Worm (Caenorhabditis elegans) whole organism, L4 larva: ENCODE results near the gene hphd-1.
A peak's percentile ranks its signal among the peaks of the same experiment; 100 is the strongest.

ENCODE experiments used
- F10B5.3 ChIP-seq: sonication (generic microtip); optimal IDR thresholded peaks from 2 replicates; lab custom pipeline; 2016; ENCODE audit warnings: mild to moderate bottlenecking, missing genetic modification characterization, missing compliant biosample characterization
- F49E8.2 ChIP-seq: sonication (generic microtip); optimal IDR thresholded peaks from 2 replicates; lab custom pipeline; 2016; ENCODE audit warnings: missing compliant biosample characterization, mild to moderate bottlenecking, missing genetic modification characterization, borderline replicate concordance
- T20F7.1 ChIP-seq: fragments of 200-800 bp; sonication (Bioruptor generic); optimal IDR thresholded peaks from 2 replicates; lab custom pipeline; 2018; ENCODE audit warnings: mild to moderate bottlenecking, missing genetic modification characterization, missing compliant biosample characterization
- Y105C5A.15 ChIP-seq: fragments of 200-800 bp; sonication (Bioruptor generic); IDR thresholded peaks from 2 replicates; pipeline ENCODE4 v1.3.6; 2022; ENCODE audit warnings: missing genetic modification characterization, missing compliant biosample characterization
- Y75B8A.6 ChIP-seq: fragments of 200-800 bp; sonication (Bioruptor generic); IDR thresholded peaks from 2 replicates; pipeline ENCODE4 v1.3.6; 2022; ENCODE audit warnings: missing genetic modification reagents, missing genetic modification characterization, missing compliant biosample characterization
- ZK337.2 ChIP-seq: fragments of 200-800 bp; sonication (Bioruptor generic); IDR thresholded peaks from 2 replicates; pipeline ENCODE4 v1.3.6; 2022; ENCODE audit warnings: missing genetic modification reagents, missing genetic modification characterization, missing compliant biosample characterization
- aly-2 ChIP-seq: sonication (generic microtip); optimal IDR thresholded peaks from 2 replicates; lab custom pipeline; 2018; ENCODE audit warnings: missing biosample characterization, missing genetic modification characterization
- arid-1 ChIP-seq: fragments of 200-800 bp; sonication (Bioruptor generic); conservative IDR thresholded peaks from 2 replicates; pipeline ENCODE4 v1.3.6; 2022; ENCODE audit warnings: missing genetic modification reagents, missing genetic modification characterization, missing compliant biosample characterization
- ceh-20 ChIP-seq: fragments of 200-800 bp; sonication (Bioruptor generic); IDR thresholded peaks from 2 replicates; pipeline ENCODE4 v1.3.6; 2022; ENCODE audit warnings: missing genetic modification reagents, missing genetic modification characterization, missing compliant biosample characterization
- ceh-28 ChIP-seq: fragments of 150-350 bp; optimal IDR thresholded peaks from 2 replicates; lab custom pipeline; 2014; ENCODE audit warnings: missing biosample characterization, missing genetic modification reagents, missing genetic modification characterization
- ceh-62 ChIP-seq: sonication (generic microtip); optimal IDR thresholded peaks from 2 replicates; lab custom pipeline; 2017; ENCODE audit warnings: missing biosample characterization, missing genetic modification characterization
- cey-2 ChIP-seq: sonication (generic microtip); optimal IDR thresholded peaks from 3 replicates; lab custom pipeline; 2017; ENCODE audit warnings: missing genetic modification characterization, mild to moderate bottlenecking, missing compliant biosample characterization, antibody characterized with exemption, borderline replicate concordance; ENCODE audit not compliant: insufficient read depth
- daf-12 ChIP-seq: fragments of 150-350 bp; optimal IDR thresholded peaks from 2 replicates; lab custom pipeline; 2014; ENCODE audit warnings: missing biosample characterization, missing genetic modification reagents, missing genetic modification characterization
- daf-8 ChIP-seq: fragments of 200-800 bp; sonication (Bioruptor generic); IDR thresholded peaks from 2 replicates; pipeline ENCODE4 v1.3.6; 2022; ENCODE audit warnings: missing genetic modification characterization, missing compliant biosample characterization
- dmd-9 ChIP-seq: fragments of 200-800 bp; sonication (Bioruptor generic); IDR thresholded peaks from 2 replicates; pipeline ENCODE4 v1.3.6; 2022; ENCODE audit warnings: missing genetic modification reagents, missing genetic modification characterization, missing compliant biosample characterization
- dve-1 ChIP-seq: sonication (generic microtip); optimal IDR thresholded peaks from 2 replicates; lab custom pipeline; 2017; ENCODE audit warnings: antibody characterized with exemption, mild to moderate bottlenecking, missing genetic modification characterization, missing compliant biosample characterization; ENCODE audit not compliant: insufficient read depth
- egl-43 ChIP-seq: fragments of 200-800 bp; sonication (Bioruptor generic); IDR thresholded peaks from 2 replicates; pipeline ENCODE4 v1.3.6; 2022; ENCODE audit warnings: missing genetic modification reagents, missing genetic modification characterization, missing compliant biosample characterization
- fos-1 ChIP-seq: fragments of 150-350 bp; optimal IDR thresholded peaks from 2 replicates; lab custom pipeline; 2014; ENCODE audit warnings: missing biosample characterization, missing genetic modification characterization
- gei-8 ChIP-seq: fragments of 200-800 bp; sonication (Bioruptor generic); optimal IDR thresholded peaks from 2 replicates; lab custom pipeline; 2018; ENCODE audit warnings: mild to moderate bottlenecking, missing genetic modification characterization, missing compliant biosample characterization
- hif-1 ChIP-seq, 2 experiments: sonication (generic microtip); optimal IDR thresholded peaks; 2 replicates each; lab custom pipeline; 2016 to 2017; ENCODE audit warnings: missing compliant biosample characterization in 2 of 2, missing genetic modification characterization in 2 of 2, missing genetic modification reagents in 2 of 2, missing genotype in 2 of 2, mild to moderate bottlenecking in 1 of 2
- hlh-30 ChIP-seq: sonication (generic microtip); optimal IDR thresholded peaks from 2 replicates; lab custom pipeline; 2017; ENCODE audit warnings: antibody characterized with exemption, mild to moderate bottlenecking, missing genetic modification characterization, missing compliant biosample characterization; ENCODE audit not compliant: insufficient read depth
- lim-7 ChIP-seq: fragments of 200-800 bp; sonication (Bioruptor generic); IDR thresholded peaks from 2 replicates; pipeline ENCODE4 v1.3.6; 2022; ENCODE audit warnings: missing genetic modification characterization, missing compliant biosample characterization
- lin-15B ChIP-seq: fragments of 150-350 bp; sonication (generic microtip); optimal IDR thresholded peaks from 3 replicates; lab custom pipeline; 2014; ENCODE audit warnings: missing biosample characterization, missing genetic modification characterization
- lin-29 ChIP-seq: fragments of 200-800 bp; sonication (Bioruptor generic); IDR thresholded peaks from 2 replicates; pipeline ENCODE4 v1.3.6; 2022; ENCODE audit warnings: missing genetic modification reagents, missing genetic modification characterization, missing compliant biosample characterization
- lin-39 ChIP-seq: fragments of 150-350 bp; optimal IDR thresholded peaks from 2 replicates; lab custom pipeline; 2014; ENCODE audit warnings: missing biosample characterization, missing genetic modification reagents, missing genetic modification characterization
- mdl-1 ChIP-seq, 2 experiments: fragments of 150-350 bp in 1 of 2; sonication (generic microtip) in 1 of 2; optimal IDR thresholded peaks; 2 replicates each; lab custom pipeline; 2014 to 2017; ENCODE audit warnings: missing biosample characterization in 2 of 2, missing genetic modification characterization in 2 of 2
- mdt-29 ChIP-seq: fragments of 200-800 bp; sonication (Bioruptor generic); IDR thresholded peaks from 2 replicates; pipeline ENCODE4 v1.3.6; 2022; ENCODE audit warnings: missing genetic modification reagents, missing genetic modification characterization, missing compliant biosample characterization
- mes-2 ChIP-seq: sonication (generic microtip); optimal IDR thresholded peaks from 2 replicates; lab custom pipeline; 2016; ENCODE audit warnings: missing genotype, mild to moderate bottlenecking, missing genetic modification characterization, missing compliant biosample characterization; ENCODE audit not compliant: poor library complexity, severe bottlenecking
- mxl-3 ChIP-seq: fragments of 200-800 bp; sonication (Bioruptor generic); optimal IDR thresholded peaks from 2 replicates; lab custom pipeline; 2018; ENCODE audit warnings: mild to moderate bottlenecking, missing genetic modification characterization, missing compliant biosample characterization
- nhr-10 ChIP-seq: fragments of 150-350 bp; optimal IDR thresholded peaks from 2 replicates; lab custom pipeline; 2014; ENCODE audit warnings: missing biosample characterization, missing genetic modification characterization
- nhr-102 ChIP-seq: sonication (generic microtip); optimal IDR thresholded peaks from 2 replicates; lab custom pipeline; 2016; ENCODE audit warnings: mild to moderate bottlenecking, missing genetic modification characterization, moderate library complexity, missing compliant biosample characterization
- nhr-11 ChIP-seq: fragments of 150-350 bp; optimal IDR thresholded peaks from 2 replicates; lab custom pipeline; 2014; ENCODE audit warnings: missing biosample characterization, missing genetic modification characterization
- nhr-111 ChIP-seq: fragments of 200-800 bp; sonication (Bioruptor generic); optimal IDR thresholded peaks from 2 replicates; lab custom pipeline; 2018; ENCODE audit warnings: mild to moderate bottlenecking, missing genetic modification characterization, missing compliant biosample characterization
- nhr-25 ChIP-seq: sonication (generic microtip); optimal IDR thresholded peaks from 2 replicates; lab custom pipeline; 2017; ENCODE audit warnings: missing genetic modification characterization, mild to moderate bottlenecking, missing compliant biosample characterization, antibody characterized with exemption, moderate library complexity, borderline replicate concordance; ENCODE audit not compliant: insufficient read depth
- nhr-42 ChIP-seq: fragments of 200-800 bp; sonication (Bioruptor generic); IDR thresholded peaks from 2 replicates; pipeline ENCODE4 v1.3.6; 2022; ENCODE audit warnings: missing genetic modification characterization, missing compliant biosample characterization
- nhr-6 ChIP-seq: fragments of 150-350 bp; optimal IDR thresholded peaks from 2 replicates; lab custom pipeline; 2014; ENCODE audit warnings: missing biosample characterization, missing genetic modification characterization
- nhr-77 ChIP-seq: fragments of 150-350 bp; optimal IDR thresholded peaks from 2 replicates; lab custom pipeline; 2014; ENCODE audit warnings: missing biosample characterization, missing genetic modification characterization
- php-3 ChIP-seq: fragments of 200-800 bp; sonication (Bioruptor generic); IDR thresholded peaks from 2 replicates; pipeline ENCODE4 v1.3.6; 2022; ENCODE audit warnings: missing genetic modification reagents, missing genetic modification characterization, missing compliant biosample characterization
- pqm-1 ChIP-seq: sonication (generic microtip); optimal IDR thresholded peaks from 2 replicates; lab custom pipeline; 2017; ENCODE audit warnings: missing biosample characterization, missing genetic modification characterization
- rbr-2 ChIP-seq: sonication (generic microtip); optimal IDR thresholded peaks from 2 replicates; lab custom pipeline; 2016; ENCODE audit warnings: missing genotype, missing genetic modification characterization, missing compliant biosample characterization
- skn-1 ChIP-seq: fragments of 150-350 bp; optimal IDR thresholded peaks from 2 replicates; lab custom pipeline; 2014; ENCODE audit warnings: missing biosample characterization, missing genetic modification characterization
- snpc-4 ChIP-seq: fragments of 150-350 bp; optimal IDR thresholded peaks from 2 replicates; lab custom pipeline; 2014; ENCODE audit warnings: missing biosample characterization, missing genetic modification characterization
- tag-97 ChIP-seq: fragments of 200-800 bp; sonication (Bioruptor generic); IDR thresholded peaks from 2 replicates; pipeline ENCODE4 v1.3.6; 2022; ENCODE audit warnings: missing genetic modification characterization, missing compliant biosample characterization
- unc-39 ChIP-seq: sonication (generic microtip); optimal IDR thresholded peaks from 2 replicates; lab custom pipeline; 2017; ENCODE audit warnings: missing biosample characterization, missing genetic modification characterization
- unc-62 ChIP-seq, 3 experiments: fragments of 150-350 bp in 1 of 3; sonication (generic microtip); optimal IDR thresholded peaks in 2 of 3; peaks in 1 of 3; 1 replicate in 1 of 3; 2 replicates in 2 of 3; lab custom pipeline; 2014 to 2017; ENCODE audit warnings: missing biosample characterization in 3 of 3, missing genetic modification characterization in 3 of 3, missing genetic modification reagents in 3 of 3, missing genotype in 1 of 3
- vab-7 ChIP-seq: fragments of 200-800 bp; sonication (Bioruptor generic); IDR thresholded peaks from 2 replicates; pipeline ENCODE4 v1.3.6; 2022; ENCODE audit warnings: missing genetic modification reagents, missing genetic modification characterization, missing compliant biosample characterization
- zag-1 ChIP-seq: fragments of 150-350 bp; optimal IDR thresholded peaks from 2 replicates; lab custom pipeline; 2014; ENCODE audit warnings: missing biosample characterization, missing genetic modification characterization
- zfp-3 ChIP-seq: fragments of 200-800 bp; sonication (Bioruptor generic); conservative IDR thresholded peaks from 2 replicates; pipeline ENCODE4 v1.3.6; 2022; ENCODE audit warnings: missing genetic modification reagents, missing genetic modification characterization, missing compliant biosample characterization
- zip-11 ChIP-seq: fragments of 200-800 bp; sonication (Bioruptor generic); IDR thresholded peaks from 2 replicates; pipeline ENCODE4 v1.3.6; 2022; ENCODE audit warnings: missing genetic modification characterization, missing compliant biosample characterization
- ztf-11 ChIP-seq: fragments of 150-350 bp; optimal IDR thresholded peaks from 2 replicates; lab custom pipeline; 2014; ENCODE audit warnings: missing biosample characterization, missing genetic modification characterization
- ztf-7 ChIP-seq: fragments of 150-350 bp; optimal IDR thresholded peaks from 2 replicates; lab custom pipeline; 2014; ENCODE audit warnings: missing biosample characterization, missing genetic modification characterization

hphd-1 gene

DNA sequence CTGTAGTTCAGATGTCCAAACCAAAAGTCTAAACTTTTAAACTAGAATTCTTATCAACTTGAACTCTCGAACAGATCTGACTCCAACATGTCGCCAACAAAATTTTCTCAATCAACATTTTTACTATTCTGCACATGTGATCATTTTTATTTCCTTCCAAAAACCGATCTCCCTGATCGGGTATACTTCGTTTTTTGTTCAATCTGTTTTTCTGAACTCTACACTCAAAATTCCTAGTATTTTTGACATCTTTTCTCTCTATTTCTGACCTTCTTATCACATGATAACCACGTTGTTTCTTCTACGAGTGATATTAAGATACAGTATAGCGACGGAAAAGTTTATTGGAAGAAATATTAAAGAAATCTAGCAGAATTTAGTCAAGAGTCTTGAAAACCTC, 9.9 kb upstream of the hphd-1 start (continued):
- TF ChIP-seq mes-2, result no peak
- TF ChIP-seq mxl-3 (GFP tag; lab: Kevin White, UChicago), result peak; percentile 84
- TF ChIP-seq skn-1 (tag; lab: Kevin White, UChicago), result no peak
- no peak for TF ChIP-seq ZK337.2 (GFP tag; lab: Robert Waterston, UW)
- no peak for TF ChIP-seq nhr-10 (tag; lab: Kevin White, UChicago)
- TF ChIP-seq Y105C5A.15 (GFP tag; lab: Robert Waterston, UW), result no peak
- no peak for TF ChIP-seq fos-1
- peak; percentile 67 for TF ChIP-seq nhr-77 (tag; lab: Kevin White, UChicago)
- no peak for TF ChIP-seq hif-1 (tag; optimal IDR thresholded peaks at IDR 0.05; lab: Kevin White, UChicago)
- TF ChIP-seq ztf-11 (tag; lab: Kevin White, UChicago), result no peak
- no peak for TF ChIP-seq cey-2 (tag; lab: Kevin White, UChicago)
- no peak for TF ChIP-seq nhr-111
- no peak for TF ChIP-seq ztf-7 (tag; lab: Kevin White, UChicago)
- no peak for TF ChIP-seq lin-29 (GFP tag; lab: Robert Waterston, UW)
- TF ChIP-seq mdl-1 (tag; optimal IDR thresholded peaks at IDR 0.05; lab: Kevin White, UChicago), result peak in 1 of 2 experiments; percentile 63
- no peak for TF ChIP-seq egl-43 (GFP tag; lab: Robert Waterston, UW)
- TF ChIP-seq nhr-6 (tag; lab: Kevin White, UChicago), result no peak
- TF ChIP-seq F10B5.3 (tag; lab: Kevin White, UChicago), result no peak
- TF ChIP-seq php-3 (GFP tag; lab: Robert Waterston, UW), result 0 out of 2 replicates have a peak, but pooled peaks have one; percentile 29
- no peak for TF ChIP-seq ceh-20 (GFP tag; lab: Robert Waterston, UW)
- no peak for TF ChIP-seq mdt-29 (GFP tag; lab: Robert Waterston, UW)
- no peak for TF ChIP-seq Y75B8A.6 (GFP tag; lab: Robert Waterston, UW)
- no peak for TF ChIP-seq nhr-25 (tag; lab: Kevin White, UChicago)
- peak; percentile 74 for TF ChIP-seq hlh-30 (tag; lab: Kevin White, UChicago)
- no peak for TF ChIP-seq zip-11 (GFP tag; lab: Robert Waterston, UW)
- TF ChIP-seq zfp-3, result no peak
- no peak for TF ChIP-seq snpc-4 (tag; lab: Kevin White, UChicago)
- TF ChIP-seq nhr-42 (GFP tag; lab: Robert Waterston, UW), result no peak
- no peak for TF ChIP-seq lin-39 (tag; lab: Kevin White, UChicago)
- TF ChIP-seq T20F7.1 (GFP tag; lab: Kevin White, UChicago), result no peak
- no peak for TF ChIP-seq dmd-9 (GFP tag; lab: Robert Waterston, UW)
- no peak for TF ChIP-seq F49E8.2 (tag; lab: Kevin White, UChicago)
- TF ChIP-seq aly-2 (tag; lab: Kevin White, UChicago), result no peak
- no peak for TF ChIP-seq unc-39
- peak; percentile 91 for TF ChIP-seq dve-1 (tag; lab: Kevin White, UChicago)
- no peak for TF ChIP-seq nhr-102
- no peak for TF ChIP-seq daf-12 (tag; lab: Kevin White, UChicago)
- peak in 1 of 2 experiments; percentile 91 for TF ChIP-seq unc-62 (GFP tag; optimal IDR thresholded peaks at IDR 0.05 in 1 of 2; lab: Kevin White, UChicago)
- TF ChIP-seq unc-62 (tag; optimal IDR thresholded peaks at IDR 0.05; lab: Kevin White, UChicago), result no peak
- no peak for TF ChIP-seq vab-7 (GFP tag; lab: Robert Waterston, UW)
- TF ChIP-seq tag-97 (GFP tag; lab: Robert Waterston, UW), result no peak
- no peak for TF ChIP-seq lin-15B
- no peak for TF ChIP-seq zag-1 (tag; lab: Kevin White, UChicago)
- TF ChIP-seq daf-8 (GFP tag; lab: Robert Waterston, UW), result no peak
- TF ChIP-seq nhr-11 (tag; lab: Kevin White, UChicago), result no peak
- TF ChIP-seq lim-7, result no peak
- TF ChIP-seq rbr-2 (tag; lab: Kevin White, UChicago), result no peak
- TF ChIP-seq arid-1, result no peak
- no peak for TF ChIP-seq gei-8 (GFP tag; lab: Kevin White, UChicago)
- no peak for TF ChIP-seq ceh-62 (tag; lab: Kevin White, UChicago)
- no peak for TF ChIP-seq ceh-28 (tag; lab: Kevin White, UChicago)
- peak; percentile 12 for TF ChIP-seq pqm-1
